Worm (Caenorhabditis elegans): ENCODE results near the gene F44D12.16.

The F44D12.16 gene

DNA sequence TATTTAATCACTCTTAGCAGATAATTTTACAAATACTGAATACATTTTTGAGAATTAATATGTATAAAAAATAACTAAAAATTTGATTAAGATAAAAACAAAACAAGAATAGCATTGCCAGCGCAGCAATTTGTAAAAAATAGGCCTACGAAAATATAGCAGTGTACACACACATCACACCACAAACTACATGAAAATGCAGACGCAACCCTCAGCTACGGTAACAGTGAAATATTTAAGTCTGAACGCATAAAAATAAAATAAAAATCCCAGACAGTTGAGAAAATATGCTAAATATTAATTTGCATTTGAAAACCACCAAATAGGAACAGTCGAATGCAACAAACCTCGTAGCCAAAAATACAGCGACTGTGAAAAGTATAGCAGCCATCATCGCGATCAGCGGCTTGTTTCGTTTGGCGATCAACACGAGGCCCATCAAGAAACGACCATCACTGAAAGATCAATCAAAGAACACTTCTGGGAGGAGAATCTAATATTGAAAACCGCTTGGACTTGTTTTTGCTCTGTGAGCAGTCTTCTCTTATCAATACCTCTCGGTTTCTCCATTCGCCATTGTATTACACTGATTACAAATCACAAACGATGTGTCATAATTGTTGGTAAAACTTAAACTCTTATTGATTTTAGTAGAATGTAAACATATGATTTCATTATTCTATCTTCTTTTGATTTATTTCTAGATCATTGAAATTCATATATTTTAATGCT, 30.2 kb upstream of the F44D12.16 start, which contains the start of gene pyp-1:
Gene pyp-1 (minus strand): TSS at position 439 of the 732 bp plus-strand sequence.
- TF ChIP-seq php-3 (GFP tag; IDR thresholded peaks at IDR 0.05): no peak
- no peak for TF ChIP-seq F49E8.2 (tag; optimal IDR thresholded peaks at IDR 0.05; ENCODE audit: borderline replicate concordance)
- TF ChIP-seq aha-1 (tag): no peak
- no peak for TF ChIP-seq D1046.2 (GFP tag; IDR thresholded peaks at IDR 0.05)
- TF ChIP-seq ceh-32 (tag; optimal IDR thresholded peaks at IDR 0.05; ENCODE audit: poor library complexity): no peak
- no peak for TF ChIP-seq egl-43 (GFP tag; IDR thresholded peaks at IDR 0.05)
- TF ChIP-seq lin-38 (GFP tag; IDR thresholded peaks at IDR 0.05): peak; percentile 42
- no peak for TF ChIP-seq nhr-111 (GFP tag; optimal IDR thresholded peaks at IDR 0.05)
- TF ChIP-seq unc-130 (GFP tag; optimal IDR thresholded peaks at IDR 0.05): peak; percentile 9
- TF ChIP-seq dve-1 (tag; optimal IDR thresholded peaks at IDR 0.05; ENCODE audit: insufficient read depth): peak; percentile 74
- no peak for TF ChIP-seq fos-1 (tag; optimal IDR thresholded peaks at IDR 0.05)
- TF ChIP-seq tag-97 (GFP tag; IDR thresholded peaks at IDR 0.05): no peak
- TF ChIP-seq zfp-2 (tag; optimal IDR thresholded peaks at IDR 0.05): no peak
- TF ChIP-seq egl-27 (tag; optimal IDR thresholded peaks at IDR 0.05): no peak
- no peak for TF ChIP-seq mxl-3 (GFP tag; optimal IDR thresholded peaks at IDR 0.05)
- TF ChIP-seq mdt-29 (GFP tag; IDR thresholded peaks at IDR 0.05): 0 out of 2 replicates have a peak, but pooled peaks have one; percentile 12
- peak; percentile 67 for TF ChIP-seq hlh-11 (tag; optimal IDR thresholded peaks at IDR 0.05)
- no peak for TF ChIP-seq F10B5.3 (tag; optimal IDR thresholded peaks at IDR 0.05)
- no peak for TF ChIP-seq jun-1 (tag; optimal IDR thresholded peaks at IDR 0.05)
- TF ChIP-seq daf-19 (GFP tag; conservative IDR thresholded peaks at IDR 0.05): no peak
- no peak for TF ChIP-seq rbr-2 (tag; optimal IDR thresholded peaks at IDR 0.05)
- TF ChIP-seq nhr-11 (tag; optimal IDR thresholded peaks at IDR 0.05): peak; percentile 30
- peak in 1 of 2 experiments; percentile 32 for TF ChIP-seq mdl-1 (tag; optimal IDR thresholded peaks at IDR 0.05)
- TF ChIP-seq zip-11 (GFP tag; IDR thresholded peaks at IDR 0.05): no peak
- TF ChIP-seq F44E2.7 (GFP tag; IDR thresholded peaks at IDR 0.05): no peak
- peak; percentile 30 for TF ChIP-seq hlh-30 (tag; optimal IDR thresholded peaks at IDR 0.05; ENCODE audit: insufficient read depth)
- TF ChIP-seq lin-13 (GFP tag; optimal IDR thresholded peaks at IDR 0.05): no peak
- no peak for TF ChIP-seq lir-3 (tag; optimal IDR thresholded peaks at IDR 0.05)
- no peak for TF ChIP-seq madf-5 (GFP tag; IDR thresholded peaks at IDR 0.05)
- peak; percentile 9 for TF ChIP-seq mep-1 (tag; optimal IDR thresholded peaks at IDR 0.05)
- no peak for TF ChIP-seq dmd-9 (GFP tag; IDR thresholded peaks at IDR 0.05)
- TF ChIP-seq fkh-10 (GFP tag; optimal IDR thresholded peaks at IDR 0.05): no peak
- no peak for TF ChIP-seq ceh-28 (tag; optimal IDR thresholded peaks at IDR 0.05)
- no peak for TF ChIP-seq nhr-25 (tag; optimal IDR thresholded peaks at IDR 0.05; ENCODE audit: borderline replicate concordance, insufficient read depth)
- TF ChIP-seq pqm-1 (tag; optimal IDR thresholded peaks at IDR 0.05): peak; percentile 6
- TF ChIP-seq snpc-1.2 (GFP tag; IDR thresholded peaks at IDR 0.05): 0 out of 2 replicates have a peak, but pooled peaks have one; percentile 37
- TF ChIP-seq ztf-7 (tag; optimal IDR thresholded peaks at IDR 0.05): no peak
- no peak for TF ChIP-seq nhr-102 (tag; optimal IDR thresholded peaks at IDR 0.05)
- no peak for TF ChIP-seq cey-2 (tag; optimal IDR thresholded peaks at IDR 0.05; ENCODE audit: borderline replicate concordance, insufficient read depth)
- no peak for TF ChIP-seq ZK337.2 (GFP tag; IDR thresholded peaks at IDR 0.05)
- TF ChIP-seq unc-62 (GFP tag; optimal IDR thresholded peaks at IDR 0.05 in 1 of 2): no peak
- TF ChIP-seq unc-62 (tag; optimal IDR thresholded peaks at IDR 0.05): no peak
- TF ChIP-seq aly-2 (tag; optimal IDR thresholded peaks at IDR 0.05): no peak
- TF ChIP-seq gei-8 (GFP tag; optimal IDR thresholded peaks at IDR 0.05): no peak
- TF ChIP-seq hmg-1.1 (GFP tag; IDR thresholded peaks at IDR 0.05): no peak
- no peak for TF ChIP-seq ces-1 (GFP tag; optimal IDR thresholded peaks at IDR 0.05)
- no peak for TF ChIP-seq nhr-76 (tag; optimal IDR thresholded peaks at IDR 0.05)
- TF ChIP-seq nhr-6 (tag; optimal IDR thresholded peaks at IDR 0.05): no peak
- no peak for TF ChIP-seq Y105C5A.15 (GFP tag; IDR thresholded peaks at IDR 0.05)
- TF ChIP-seq mes-2 (tag; optimal IDR thresholded peaks at IDR 0.05; ENCODE audit: poor library complexity, severe bottlenecking): peak; percentile 40
